Worm (Caenorhabditis elegans) whole organism, mixed stage, embryonic: Measurements from ENCODE around the gene rpn-5.

ENCODE experiments used
- ces-1 ChIP-seq: fragments of 150-350 bp; optimal IDR thresholded peaks from 2 replicates; lab custom pipeline; 2014; ENCODE audit warnings: missing biosample characterization, missing genetic modification reagents, missing genetic modification characterization
- elt-3 ChIP-seq: fragments of 150-350 bp; optimal IDR thresholded peaks from 2 replicates; lab custom pipeline; 2014; ENCODE audit warnings: missing biosample characterization, missing genetic modification characterization
- hlh-1 ChIP-seq: fragments of 150-350 bp; optimal IDR thresholded peaks from 2 replicates; lab custom pipeline; 2014; ENCODE audit warnings: missing biosample characterization, missing genetic modification reagents, missing genetic modification characterization
- mab-5 ChIP-seq: fragments of 150-350 bp; optimal IDR thresholded peaks from 2 replicates; lab custom pipeline; 2014; ENCODE audit warnings: missing biosample characterization, missing genetic modification characterization
- mep-1 ChIP-seq: fragments of 150-350 bp; optimal IDR thresholded peaks from 2 replicates; lab custom pipeline; 2017; ENCODE audit warnings: missing biosample characterization, missing genetic modification reagents, missing genetic modification characterization, inconsistent platforms
- nhr-12 ChIP-seq: fragments of 150-350 bp; optimal IDR thresholded peaks from 2 replicates; lab custom pipeline; 2014; ENCODE audit warnings: missing biosample characterization, missing genetic modification characterization
- nhr-2 ChIP-seq: fragments of 150-350 bp; optimal IDR thresholded peaks from 2 replicates; lab custom pipeline; 2014; ENCODE audit warnings: missing biosample characterization, missing genetic modification characterization
- nhr-237 ChIP-seq: fragments of 150-350 bp; optimal IDR thresholded peaks from 2 replicates; lab custom pipeline; 2014; ENCODE audit warnings: missing biosample characterization, missing genetic modification characterization
- pha-4 ChIP-seq: fragments of 150-350 bp; optimal IDR thresholded peaks from 2 replicates; lab custom pipeline; 2018; ENCODE audit warnings: missing biosample characterization, missing genetic modification reagents, missing genetic modification characterization
- snpc-4 ChIP-seq: fragments of 150-350 bp; optimal IDR thresholded peaks from 2 replicates; lab custom pipeline; 2014; ENCODE audit warnings: missing biosample characterization, missing genetic modification characterization
- sptf-1 ChIP-seq: sonication (generic microtip); optimal IDR thresholded peaks from 2 replicates; lab custom pipeline; 2017; ENCODE audit warnings: mild to moderate bottlenecking, missing genetic modification characterization, moderate library complexity, missing compliant biosample characterization
- unc-39 ChIP-seq: fragments of 150-350 bp; optimal IDR thresholded peaks from 2 replicates; lab custom pipeline; 2014; ENCODE audit warnings: missing biosample characterization, missing genetic modification characterization
- ztf-11 ChIP-seq: fragments of 150-350 bp; optimal IDR thresholded peaks from 2 replicates; lab custom pipeline; 2014; ENCODE audit warnings: missing biosample characterization, missing genetic modification characterization

DNA sequence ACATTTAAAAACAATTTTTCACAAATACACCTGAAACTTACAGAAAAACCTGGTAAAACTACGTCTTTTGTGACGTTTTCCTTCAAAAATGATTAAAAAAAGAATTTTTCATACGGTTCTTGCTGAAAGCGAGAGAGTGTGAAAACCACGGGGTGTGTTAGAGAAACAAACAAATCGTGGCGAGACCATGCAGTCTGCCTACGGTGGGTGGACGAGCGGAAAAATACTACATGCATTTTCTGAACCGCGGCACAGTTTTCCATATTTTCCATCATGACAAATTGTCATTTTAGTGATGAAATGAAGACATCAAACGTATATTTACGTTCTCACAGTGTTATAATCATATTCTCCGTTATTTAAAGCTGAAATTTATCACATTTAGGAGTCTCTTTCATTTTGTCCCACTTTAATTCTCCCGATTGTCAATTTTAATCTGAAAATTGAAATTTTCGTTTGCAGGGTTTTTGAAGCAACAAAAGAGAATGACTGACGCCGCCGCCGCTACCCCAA lies 8.2 kb upstream of the rpn-5 start, which contains the start of the genes F10G7.9 and tsn-1:
- TF ChIP-seq snpc-4 (tag; lab: Kevin White, UChicago) (no peak), nhr-237 (tag; lab: Kevin White, UChicago) (no peak), mep-1 (peak; percentile 8), nhr-2 (no peak), sptf-1 (no peak), pha-4 (tag; lab: Kevin White, UChicago) (peak; percentile 57), nhr-12 (tag; lab: Kevin White, UChicago) (no peak), ces-1 (no peak), ztf-11 (tag; lab: Kevin White, UChicago) (no peak), unc-39 (tag; lab: Kevin White, UChicago) (no peak), hlh-1 (tag; lab: Kevin White, UChicago) (no peak), mab-5 (tag; lab: Kevin White, UChicago) (no peak), elt-3 (no peak)
